Fruit fly (Drosophila melanogaster) whole organism, embryonic: ENCODE data around the gene Atg13.

ENCODE experiments used
- CG10565 ChIP-seq: fragments of 200-800 bp; sonication (Bioruptor generic); optimal IDR thresholded peaks from 3 replicates; lab custom pipeline; 2016; ENCODE audit warnings: missing biosample characterization, mild to moderate bottlenecking, missing genetic modification characterization
- CG11504 ChIP-seq: fragments of 200-800 bp; sonication (Bioruptor generic); optimal IDR thresholded peaks from 3 replicates; lab custom pipeline; 2019; ENCODE audit warnings: missing biosample characterization, mild to moderate bottlenecking, missing genetic modification characterization, moderate library complexity
- CG11696 ChIP-seq: fragments of 200-800 bp; sonication (Bioruptor generic); IDR thresholded peaks from 2 replicates; pipeline ENCODE4 v1.3.6; 2022; ENCODE audit warnings: missing biosample characterization, missing genetic modification characterization
- CG12659 ChIP-seq: fragments of 200-800 bp; sonication (Bioruptor generic); optimal IDR thresholded peaks from 3 replicates; lab custom pipeline; 2017; ENCODE audit warnings: mild to moderate bottlenecking, missing biosample characterization, missing genetic modification reagents, missing genetic modification characterization
- CG12769 ChIP-seq: fragments of 200-800 bp; sonication (Bioruptor generic); optimal IDR thresholded peaks from 2 replicates; lab custom pipeline; 2019; ENCODE audit warnings: missing biosample characterization, mild to moderate bottlenecking, missing genetic modification characterization, moderate library complexity
- CG15011 ChIP-seq: fragments of 200-800 bp; sonication (Bioruptor generic); optimal IDR thresholded peaks from 3 replicates; lab custom pipeline; 2018; ENCODE audit warnings: missing biosample characterization, mild to moderate bottlenecking, missing genetic modification characterization
- CG17385 ChIP-seq: fragments of 200-800 bp; sonication (Bioruptor generic); optimal IDR thresholded peaks from 3 replicates; lab custom pipeline; 2018; ENCODE audit warnings: missing biosample characterization, mild to moderate bottlenecking, missing genetic modification characterization
- CG2199 ChIP-seq: fragments of 200-800 bp; sonication (Bioruptor generic); IDR thresholded peaks from 3 replicates; pipeline ENCODE4 v1.3.6; 2022; ENCODE audit warnings: missing biosample characterization, missing genetic modification characterization
- CG31388 ChIP-seq: fragments of 200-800 bp; sonication (Bioruptor generic); optimal IDR thresholded peaks from 2 replicates; lab custom pipeline; 2016; ENCODE audit warnings: missing biosample characterization, missing genetic modification characterization
- CG3407 ChIP-seq: fragments of 200-800 bp; sonication (Bioruptor generic); optimal IDR thresholded peaks from 2 replicates; lab custom pipeline; 2018; ENCODE audit warnings: missing biosample characterization, mild to moderate bottlenecking, missing genetic modification characterization
- CG34376 ChIP-seq: fragments of 200-800 bp; sonication (Bioruptor generic); optimal IDR thresholded peaks from 2 replicates; lab custom pipeline; 2018; ENCODE audit warnings: missing biosample characterization, mild to moderate bottlenecking, missing genetic modification characterization
- CG4617 ChIP-seq: fragments of 200-800 bp; sonication (Bioruptor generic); optimal IDR thresholded peaks from 3 replicates; lab custom pipeline; 2016; ENCODE audit warnings: missing biosample characterization, missing genetic modification characterization, borderline replicate concordance
- CG4854 ChIP-seq: fragments of 200-800 bp; sonication (Bioruptor generic); optimal IDR thresholded peaks from 2 replicates; lab custom pipeline; 2016; ENCODE audit warnings: missing biosample characterization, missing genetic modification characterization, inconsistent platforms
- CG6683 ChIP-seq: fragments of 200-800 bp; sonication (Bioruptor generic); optimal IDR thresholded peaks from 2 replicates; lab custom pipeline; 2017; ENCODE audit warnings: missing biosample characterization, mild to moderate bottlenecking, missing genetic modification characterization, missing genetic modification reagents
- CG7987 ChIP-seq: fragments of 200-800 bp; sonication (Bioruptor generic); optimal IDR thresholded peaks from 2 replicates; lab custom pipeline; 2018; ENCODE audit warnings: missing biosample characterization, mild to moderate bottlenecking, missing genetic modification characterization, moderate library complexity
- CrebB ChIP-seq: fragments of 200-800 bp; sonication (Bioruptor generic); optimal IDR thresholded peaks from 3 replicates; lab custom pipeline; 2018; ENCODE audit warnings: missing biosample characterization, mild to moderate bottlenecking, missing genetic modification characterization
- D19B ChIP-seq: fragments of 200-800 bp; sonication (Bioruptor generic); optimal IDR thresholded peaks from 2 replicates; lab custom pipeline; 2017; ENCODE audit warnings: missing biosample characterization, mild to moderate bottlenecking, missing genetic modification characterization
- Dfd ChIP-seq, 2 experiments: fragments of >200 bp; optimal IDR thresholded peaks; 2 replicates each; lab custom pipeline; 2017; ENCODE audit warnings: missing biosample characterization in 2 of 2, missing genetic modification characterization in 2 of 2
- Dip3 ChIP-seq: fragments of 200-800 bp; sonication (Bioruptor generic); optimal IDR thresholded peaks from 3 replicates; lab custom pipeline; 2016; ENCODE audit warnings: missing biosample characterization, missing genetic modification characterization
- Doc3 ChIP-seq: fragments of 200-800 bp; sonication (Bioruptor generic); IDR thresholded peaks from 3 replicates; pipeline ENCODE4 v1.3.6; 2022; ENCODE audit warnings: missing biosample characterization, missing genetic modification characterization; ENCODE audit not compliant: partially characterized antibody
- H2.0 ChIP-seq: fragments of 200-800 bp; sonication (Bioruptor generic); IDR thresholded peaks from 2 replicates; pipeline ENCODE4 v1.3.6; 2022; ENCODE audit warnings: missing biosample characterization, missing genetic modification characterization
- HLH3B ChIP-seq: fragments of 200-800 bp; sonication (Bioruptor generic); IDR thresholded peaks from 2 replicates; pipeline ENCODE4 v1.3.6; 2022; ENCODE audit warnings: missing biosample characterization, missing genetic modification characterization
- Hmx ChIP-seq: fragments of 200-800 bp; sonication (Bioruptor generic); optimal IDR thresholded peaks from 2 replicates; lab custom pipeline; 2016; ENCODE audit warnings: missing biosample characterization, missing genetic modification characterization
- Hr39 ChIP-seq: fragments of >200 bp; optimal IDR thresholded peaks from 2 replicates; lab custom pipeline; 2017
- Hr51 ChIP-seq, 2 experiments: fragments of 200-800 bp; sonication (Bioruptor generic); optimal IDR thresholded peaks; 2 replicates in 1 of 2; 3 replicates in 1 of 2; lab custom pipeline; 2016 to 2018; ENCODE audit warnings: missing biosample characterization in 2 of 2, missing genetic modification characterization in 2 of 2, mild to moderate bottlenecking in 1 of 2, moderate library complexity in 1 of 2
- Jarid2 ChIP-seq: fragments of 200-800 bp; sonication (Bioruptor generic); optimal IDR thresholded peaks from 3 replicates; lab custom pipeline; 2017; ENCODE audit warnings: mild to moderate bottlenecking, missing biosample characterization, missing genetic modification reagents, missing genetic modification characterization
- Mad ChIP-seq: fragments of 200-800 bp; sonication (Bioruptor generic); optimal IDR thresholded peaks from 2 replicates; lab custom pipeline; 2016; ENCODE audit warnings: missing biosample characterization, missing genetic modification characterization
- Max ChIP-seq: fragments of 200-800 bp; sonication (Bioruptor generic); optimal IDR thresholded peaks from 2 replicates; lab custom pipeline; 2016; ENCODE audit warnings: missing biosample characterization, mild to moderate bottlenecking, missing genetic modification characterization
- Mrtf ChIP-seq: fragments of 200-800 bp; sonication (Bioruptor generic); IDR thresholded peaks from 3 replicates; pipeline ENCODE4 v1.3.6; 2022; ENCODE audit warnings: missing biosample characterization, missing genetic modification characterization
- Myb ChIP-seq: fragments of 200-800 bp; sonication (Bioruptor generic); optimal IDR thresholded peaks from 2 replicates; lab custom pipeline; 2016; ENCODE audit warnings: missing biosample characterization, missing genetic modification characterization
- NFAT ChIP-seq: fragments of 200-800 bp; sonication (Bioruptor generic); IDR thresholded peaks from 2 replicates; pipeline ENCODE4 v1.3.6; 2022; ENCODE audit warnings: missing biosample characterization, missing genetic modification characterization
- Stat92E ChIP-seq, 3 experiments: fragments of >200 bp in 2 of 3; fragments of 200-800 bp in 1 of 3; sonication (Bioruptor generic) in 1 of 3; optimal IDR thresholded peaks; 2 replicates each; lab custom pipeline; 2017 to 2019; ENCODE audit warnings: missing biosample characterization in 3 of 3, missing genetic modification characterization in 3 of 3, mild to moderate bottlenecking in 1 of 3, moderate library complexity in 1 of 3
- ab ChIP-seq: fragments of 200-800 bp; sonication (Bioruptor generic); optimal IDR thresholded peaks from 2 replicates; lab custom pipeline; 2016; ENCODE audit warnings: missing biosample characterization, missing genetic modification characterization
- al ChIP-seq: fragments of 200-800 bp; sonication (Bioruptor generic); IDR thresholded peaks from 2 replicates; pipeline ENCODE4 v1.3.6; 2022; ENCODE audit warnings: missing biosample characterization, missing genetic modification characterization
- cato ChIP-seq: fragments of 200-800 bp; sonication (Bioruptor generic); optimal IDR thresholded peaks from 2 replicates; lab custom pipeline; 2016; ENCODE audit warnings: missing biosample characterization, missing genetic modification characterization, borderline replicate concordance
- fd3F ChIP-seq: fragments of 200-800 bp; sonication (Bioruptor generic); optimal IDR thresholded peaks from 2 replicates; lab custom pipeline; 2018; ENCODE audit warnings: missing biosample characterization, mild to moderate bottlenecking, missing genetic modification characterization, moderate library complexity
- grn ChIP-seq: fragments of 200-800 bp; sonication (Bioruptor generic); optimal IDR thresholded peaks from 3 replicates; lab custom pipeline; 2017; ENCODE audit warnings: missing biosample characterization, missing genetic modification characterization
- insv ChIP-seq, 2 experiments: fragments of 200-800 bp; sonication (Bioruptor generic); optimal IDR thresholded peaks; 3 replicates each; lab custom pipeline; 2016 to 2018; ENCODE audit warnings: missing biosample characterization in 2 of 2, missing genetic modification characterization in 2 of 2
- klu ChIP-seq: fragments of 200-800 bp; sonication (Bioruptor generic); IDR thresholded peaks from 2 replicates; pipeline ENCODE4 v1.3.6; 2022; ENCODE audit warnings: missing biosample characterization, missing genetic modification characterization
- lov ChIP-seq, 2 experiments: fragments of 200-800 bp in 1 of 2; fragments of >200 bp in 1 of 2; sonication (Bioruptor generic) in 1 of 2; IDR thresholded peaks in 1 of 2; optimal IDR thresholded peaks in 1 of 2; 2 replicates in 1 of 2; 3 replicates in 1 of 2; pipeline versions ENCODE4 v1.3.6 to Lab custom; 2017 to 2022; ENCODE audit warnings: missing biosample characterization in 1 of 2, missing genetic modification characterization in 1 of 2
- nau ChIP-seq: fragments of 200-800 bp; sonication (Bioruptor generic); optimal IDR thresholded peaks from 3 replicates; lab custom pipeline; 2017; ENCODE audit warnings: missing biosample characterization, mild to moderate bottlenecking, missing genetic modification characterization, missing genetic modification reagents
- nerfin-2 ChIP-seq: fragments of 200-800 bp; sonication (Bioruptor generic); IDR thresholded peaks from 2 replicates; pipeline ENCODE4 v1.3.6; 2022; ENCODE audit warnings: missing biosample characterization, missing genetic modification characterization; ENCODE audit not compliant: partially characterized antibody
- row ChIP-seq: fragments of 200-800 bp; sonication (Bioruptor generic); IDR thresholded peaks from 3 replicates; pipeline ENCODE4 v1.3.6; 2022; ENCODE audit warnings: missing biosample characterization, missing genetic modification characterization
- scrt ChIP-seq: fragments of 200-800 bp; sonication (Bioruptor generic); optimal IDR thresholded peaks from 2 replicates; lab custom pipeline; 2018; ENCODE audit warnings: missing biosample characterization, mild to moderate bottlenecking, missing genetic modification characterization, moderate library complexity
- sd ChIP-seq: fragments of 200-800 bp; sonication (Bioruptor generic); optimal IDR thresholded peaks from 3 replicates; lab custom pipeline; 2018; ENCODE audit warnings: missing biosample characterization, mild to moderate bottlenecking, missing genetic modification characterization, moderate library complexity
- ssp ChIP-seq: fragments of 200-800 bp; sonication (Bioruptor generic); IDR thresholded peaks from 2 replicates; pipeline ENCODE4 v1.3.6; 2022; ENCODE audit warnings: missing biosample characterization, missing genetic modification characterization

Gene Atg13

dm6 chr3R:8357372-8357992 lies 7.9 kb downstream of the Atg13 start (continued):
- TF ChIP-seq Stat92E (GFP tag; optimal IDR thresholded peaks at IDR 0.05; lab: Kevin White, UChicago) (peak in 1 of 3 experiments; percentile 56), Hr51 (GFP tag; optimal IDR thresholded peaks at IDR 0.05; lab: Kevin White, UChicago) (no peak), klu (GFP tag; lab: Robert Waterston, UW) (no peak), sd (peak; percentile 83), Hmx (no peak), CG12769 (tag; lab: Kevin White, UChicago) (peak; percentile 40), CG4617 (GFP tag; lab: Kevin White, UChicago) (no peak), NFAT (GFP tag; lab: Robert Waterston, UW) (no peak), CG3407 (GFP tag; lab: Kevin White, UChicago) (no peak), Mrtf (GFP tag; lab: Robert Waterston, UW) (no peak), CG31388 (no peak), CG34376 (GFP tag; lab: Kevin White, UChicago) (peak; percentile 12), scrt (GFP tag; lab: Kevin White, UChicago) (peak; percentile 29), CG11504 (tag; lab: Kevin White, UChicago) (no peak), HLH3B (GFP tag; lab: Robert Waterston, UW) (no peak), CrebB (tag; lab: Kevin White, UChicago) (peak; percentile 13), fd3F (GFP tag; lab: Kevin White, UChicago) (no peak), Max (peak; percentile 2), CG2199 (GFP tag; lab: Robert Waterston, UW) (0 out of 3 replicates have a peak, but pooled peaks have one; percentile 9), Doc3 (GFP tag; lab: Robert Waterston, UW) (no peak), CG6683 (GFP tag; lab: Kevin White, UChicago) (no peak), grn (no peak), row (0 out of 3 replicates have a peak, but pooled peaks have one; percentile 2), insv (GFP tag; optimal IDR thresholded peaks at IDR 0.05; lab: Kevin White, UChicago) (peak in 1 of 2 experiments; percentile 83)

DNA sequence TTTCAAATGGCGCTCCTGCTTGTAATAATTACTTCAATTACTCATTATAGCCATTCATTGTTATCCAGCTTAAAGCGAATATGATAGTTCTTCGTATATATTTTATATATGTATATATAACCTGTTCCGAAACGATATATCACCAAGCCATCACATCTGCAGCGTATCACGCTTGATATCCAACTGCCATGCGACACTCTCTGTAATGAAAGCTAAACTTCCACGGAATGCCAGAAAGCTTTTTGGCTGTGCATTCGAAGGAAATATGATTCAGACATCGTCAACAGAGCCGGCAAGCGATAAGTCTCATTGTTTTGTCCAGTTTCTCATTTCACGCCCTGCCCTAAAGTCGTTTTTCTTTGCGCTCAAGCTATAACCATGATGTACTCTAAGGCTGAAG lies 8.4 kb downstream of the Atg13 start:
- TF ChIP-seq insv (GFP tag; optimal IDR thresholded peaks at IDR 0.05; lab: Kevin White, UChicago) (peak in 1 of 2 experiments; percentile 31), cato (GFP tag; lab: Kevin White, UChicago) (no peak)

DNA sequence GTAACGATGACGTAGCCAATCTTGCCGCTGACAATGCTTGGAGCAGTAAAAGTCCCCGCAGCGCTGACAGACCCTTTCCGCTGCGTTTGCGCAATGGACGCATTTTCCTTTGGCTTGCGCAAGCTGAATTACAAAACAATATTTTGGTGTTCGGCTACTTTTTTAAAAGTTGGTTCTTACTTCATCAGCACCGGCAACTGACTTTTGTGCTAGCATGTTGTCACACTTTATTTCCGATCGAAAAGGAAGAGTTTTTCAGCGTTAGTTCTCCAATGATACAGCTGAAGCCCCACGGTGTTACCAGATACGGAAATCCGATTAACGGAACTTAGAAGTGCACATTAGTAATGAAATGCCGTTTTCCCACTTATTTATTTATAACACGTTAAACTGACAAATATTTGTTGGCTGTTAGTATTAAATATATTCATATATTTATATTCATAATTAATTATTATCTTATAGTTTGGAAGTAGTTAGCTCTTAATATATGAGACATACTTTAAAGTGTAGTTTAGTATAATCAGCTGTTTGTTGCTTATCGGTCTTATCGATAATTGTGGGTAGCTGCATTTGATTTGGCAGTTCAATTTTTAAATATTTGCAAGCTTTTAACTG lies 12.8 kb downstream of the Atg13 start, which contains the start of the genes Veneno and CG7963:
Gene Veneno, minus strand, starts transcription at position 296 of the 618 bp plus-strand sequence.
Gene CG7963, plus strand, starts transcription at position 568 of the 618 bp plus-strand sequence.
- TF ChIP-seq ssp (GFP tag; lab: Robert Waterston, UW), result peak; percentile 97
- TF ChIP-seq D19B (GFP tag; lab: Kevin White, UChicago), result peak; percentile 3
- TF ChIP-seq CG7987 (GFP tag; lab: Kevin White, UChicago), result no peak
- TF ChIP-seq ab (GFP tag; lab: Kevin White, UChicago), result no peak
- TF ChIP-seq Dfd (GFP tag; optimal IDR thresholded peaks at IDR 0.05; lab: Kevin White, UChicago), result peak in 1 of 2 experiments; percentile 3
- TF ChIP-seq CG17385, result no peak
- no peak for TF ChIP-seq CG10565
- no peak for TF ChIP-seq Dip3
- TF ChIP-seq Mad (GFP tag; lab: Kevin White, UChicago), result no peak
- TF ChIP-seq Jarid2 (GFP tag; lab: Kevin White, UChicago), result no peak
- no peak for TF ChIP-seq nau (GFP tag; lab: Kevin White, UChicago)
- no peak for TF ChIP-seq lov (optimal IDR thresholded peaks at IDR 0.05; lab: Kevin White, UChicago)
- TF ChIP-seq lov (GFP tag; IDR thresholded peaks at IDR 0.05; lab: Robert Waterston, UW), result no peak
- peak; percentile 47 for TF ChIP-seq CG12659
- TF ChIP-seq CG4854 (GFP tag; lab: Kevin White, UChicago), result no peak
- TF ChIP-seq CG15011 (GFP tag; lab: Kevin White, UChicago), result no peak
- no peak for TF ChIP-seq nerfin-2 (GFP tag; lab: Robert Waterston, UW)
- TF ChIP-seq row, result peak; percentile 72
- no peak for TF ChIP-seq H2.0 (GFP tag; lab: Robert Waterston, UW)
- no peak for TF ChIP-seq al (GFP tag; lab: Robert Waterston, UW)
- TF ChIP-seq CG11696 (GFP tag; lab: Robert Waterston, UW), result no peak
- no peak for TF ChIP-seq Hr39 (lab: Kevin White, UChicago)
- peak; percentile 57 for TF ChIP-seq Myb (GFP tag; lab: Kevin White, UChicago)
